Worm (Caenorhabditis elegans) whole organism, L1 larva: ENCODE measurements around the gene F23H12.10.

Experiments
- C16A3.4 ChIP-seq: fragments of 150-350 bp; optimal IDR thresholded peaks from 2 replicates; lab custom pipeline; 2014; ENCODE audit warnings: missing biosample characterization, missing genetic modification characterization
- C34B4.2 ChIP-seq: sonication (generic microtip); optimal IDR thresholded peaks from 2 replicates; lab custom pipeline; 2017; ENCODE audit warnings: mild to moderate bottlenecking, missing genetic modification characterization, missing compliant biosample characterization
- F16B12.6 ChIP-seq: fragments of 150-350 bp; optimal IDR thresholded peaks from 2 replicates; lab custom pipeline; 2014; ENCODE audit warnings: missing biosample characterization, missing genetic modification characterization
- alr-1 ChIP-seq: fragments of 200-800 bp; sonication (Bioruptor generic); optimal IDR thresholded peaks from 2 replicates; lab custom pipeline; 2018; ENCODE audit warnings: borderline replicate concordance, mild to moderate bottlenecking, missing genetic modification characterization, missing compliant biosample characterization
- aly-2 ChIP-seq: fragments of 150-350 bp; optimal IDR thresholded peaks from 2 replicates; lab custom pipeline; 2014; ENCODE audit warnings: missing biosample characterization, missing genetic modification characterization
- ama-1 ChIP-seq: fragments of 150-350 bp; optimal IDR thresholded peaks from 2 replicates; lab custom pipeline; 2014
- blmp-1 ChIP-seq: fragments of 150-350 bp; optimal IDR thresholded peaks from 2 replicates; lab custom pipeline; 2014; ENCODE audit warnings: missing biosample characterization, missing genetic modification characterization
- ceh-82 ChIP-seq, 3 experiments: fragments of 150-350 bp in 1 of 3; sonication (generic microtip) in 2 of 3; optimal IDR thresholded peaks; 2 replicates each; lab custom pipeline; 2014 to 2017; ENCODE audit warnings: missing biosample characterization in 3 of 3, missing genetic modification characterization in 3 of 3
- efl-1 ChIP-seq, 4 experiments: fragments of 150-350 bp; optimal IDR thresholded peaks in 3 of 4; peaks in 1 of 4; 1 replicate in 1 of 4; 2 replicates in 3 of 4; lab custom pipeline; 2014; ENCODE audit warnings: missing biosample characterization in 2 of 4, missing genetic modification characterization in 2 of 4, missing genetic modification reagents in 2 of 4
- egl-13 ChIP-seq: sonication (generic microtip); optimal IDR thresholded peaks from 2 replicates; lab custom pipeline; 2016; ENCODE audit warnings: missing genotype, missing genetic modification reagents, missing genetic modification characterization, missing compliant biosample characterization
- fkh-4 ChIP-seq: sonication (generic microtip); optimal IDR thresholded peaks from 2 replicates; lab custom pipeline; 2016; ENCODE audit warnings: missing compliant biosample characterization, missing genetic modification characterization, borderline replicate concordance
- fkh-8 ChIP-seq: sonication (generic microtip); optimal IDR thresholded peaks from 2 replicates; lab custom pipeline; 2016; ENCODE audit warnings: mild to moderate bottlenecking, missing genetic modification characterization, missing compliant biosample characterization
- isw-1 ChIP-seq: fragments of 200-800 bp; sonication (Bioruptor generic); IDR thresholded peaks from 2 replicates; pipeline ENCODE4 v1.3.6; 2022; ENCODE audit warnings: missing genetic modification characterization, missing compliant biosample characterization
- lin-14 ChIP-seq: fragments of 200-800 bp; sonication (Bioruptor generic); optimal IDR thresholded peaks from 2 replicates; lab custom pipeline; 2018; ENCODE audit warnings: mild to moderate bottlenecking, missing genetic modification characterization, moderate library complexity, missing compliant biosample characterization
- lsy-2 ChIP-seq, 2 experiments: fragments of 150-350 bp; optimal IDR thresholded peaks; 2 replicates each; lab custom pipeline; 2014; ENCODE audit warnings: missing biosample characterization in 2 of 2, missing genetic modification characterization in 2 of 2
- mab-9 ChIP-seq: fragments of 200-800 bp; sonication (Bioruptor generic); IDR thresholded peaks from 2 replicates; pipeline ENCODE4 v1.3.6; 2022; ENCODE audit warnings: missing genetic modification reagents, missing genetic modification characterization, missing compliant biosample characterization
- mdl-1 ChIP-seq, 2 experiments: fragments of 150-350 bp; optimal IDR thresholded peaks; 2 replicates each; lab custom pipeline; 2014 to 2017; ENCODE audit warnings: missing biosample characterization in 2 of 2, missing genetic modification characterization in 2 of 2, inconsistent platforms in 1 of 2
- mef-2 ChIP-seq: fragments of 150-350 bp; optimal IDR thresholded peaks from 2 replicates; lab custom pipeline; 2014; ENCODE audit warnings: missing biosample characterization, missing genetic modification characterization
- nhr-20 ChIP-seq: sonication (generic microtip); optimal IDR thresholded peaks from 2 replicates; lab custom pipeline; 2016; ENCODE audit warnings: mild to moderate bottlenecking, missing genetic modification characterization, missing compliant biosample characterization
- nhr-28 ChIP-seq: fragments of 150-350 bp; optimal IDR thresholded peaks from 2 replicates; lab custom pipeline; 2014; ENCODE audit warnings: missing biosample characterization, missing genetic modification characterization
- nhr-47 ChIP-seq: sonication (generic microtip); optimal IDR thresholded peaks from 2 replicates; lab custom pipeline; 2016; ENCODE audit warnings: mild to moderate bottlenecking, missing genetic modification characterization, moderate library complexity, missing compliant biosample characterization
- nhr-71 ChIP-seq: sonication (generic microtip); optimal IDR thresholded peaks from 2 replicates; lab custom pipeline; 2016; ENCODE audit warnings: mild to moderate bottlenecking, missing genetic modification characterization, moderate library complexity, missing compliant biosample characterization
- nhr-77 ChIP-seq: fragments of 150-350 bp; optimal IDR thresholded peaks from 2 replicates; lab custom pipeline; 2014; ENCODE audit warnings: missing biosample characterization, missing genetic modification characterization
- nhr-85 ChIP-seq: sonication (generic microtip); peaks from one replicate; lab custom pipeline; 2016; ENCODE audit warnings: missing genetic modification characterization, inconsistent platforms, missing compliant biosample characterization
- snpc-4 ChIP-seq: fragments of 150-350 bp; optimal IDR thresholded peaks from 2 replicates; lab custom pipeline; 2014; ENCODE audit warnings: missing biosample characterization, missing genetic modification characterization
- snu-23 ChIP-seq: sonication (generic microtip); optimal IDR thresholded peaks from 2 replicates; lab custom pipeline; 2016; ENCODE audit warnings: missing genetic modification characterization, missing compliant biosample characterization
- swsn-7 ChIP-seq: sonication (generic microtip); optimal IDR thresholded peaks from 2 replicates; lab custom pipeline; 2016; ENCODE audit warnings: missing genetic modification characterization, missing compliant biosample characterization
- tlp-1 ChIP-seq: fragments of 150-350 bp; optimal IDR thresholded peaks from 2 replicates; lab custom pipeline; 2014; ENCODE audit warnings: missing biosample characterization, missing genetic modification characterization
- unc-30 ChIP-seq: sonication (generic microtip); optimal IDR thresholded peaks from 2 replicates; lab custom pipeline; 2017; ENCODE audit warnings: missing biosample characterization, missing genetic modification characterization
- unc-98 ChIP-seq: fragments of 200-800 bp; sonication (Bioruptor generic); IDR thresholded peaks from 2 replicates; pipeline ENCODE4 v1.3.6; 2022; ENCODE audit warnings: missing genetic modification characterization, missing compliant biosample characterization
- vab-15 ChIP-seq: sonication (generic microtip); optimal IDR thresholded peaks from 2 replicates; lab custom pipeline; 2017; ENCODE audit warnings: missing genotype, mild to moderate bottlenecking, missing genetic modification characterization, missing compliant biosample characterization

The F23H12.10 gene

DNA sequence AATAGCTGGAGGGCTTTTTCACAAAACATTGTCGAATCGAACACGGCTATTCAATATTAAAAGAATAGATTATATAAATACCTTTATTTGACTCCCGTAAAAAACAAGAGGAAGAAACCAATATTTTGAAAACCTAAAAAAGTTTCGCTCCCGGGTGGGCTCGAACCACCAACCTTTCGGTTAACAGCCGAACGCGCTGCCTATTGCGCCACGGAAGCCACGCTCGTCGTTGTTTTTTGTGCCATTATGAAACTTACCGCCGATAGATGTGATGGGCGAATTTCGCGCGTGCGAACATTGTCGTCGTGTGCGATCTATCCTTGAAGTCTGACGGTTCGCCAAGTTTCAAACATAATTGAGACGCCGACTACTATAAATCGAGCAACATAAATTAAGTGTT lies 42.2 kb downstream of the F23H12.10 start (continued):
- TF ChIP-seq C16A3.4 (tag; lab: Kevin White, UChicago) (peak; percentile 8), nhr-20 (tag; lab: Kevin White, UChicago) (peak; percentile 10), ceh-82 (tag; optimal IDR thresholded peaks at IDR 0.05; lab: Kevin White, UChicago) (peak in 1 of 3 experiments; percentile 30), F16B12.6 (tag; lab: Kevin White, UChicago) (no peak), C34B4.2 (tag; lab: Kevin White, UChicago) (no peak), snu-23 (GFP tag; lab: Kevin White, UChicago) (peak; percentile 54), swsn-7 (no peak), fkh-4 (tag; lab: Kevin White, UChicago) (no peak), nhr-85 (tag; lab: Kevin White, UChicago) (peak; percentile 71), mdl-1 (tag; optimal IDR thresholded peaks at IDR 0.05; lab: Kevin White, UChicago) (peak in 1 of 2 experiments; percentile 42), snpc-4 (tag; lab: Kevin White, UChicago) (no peak), nhr-71 (tag; lab: Kevin White, UChicago) (peak; percentile 55), aly-2 (no peak), lsy-2 (tag; optimal IDR thresholded peaks at IDR 0.05; lab: Kevin White, UChicago) (peak; percentile 29 to 51), ama-1 (lab: Kevin White, UChicago) (no peak), nhr-47 (peak; percentile 33), vab-15 (no peak)
- TF ChIP-seq, all 84 proteins: peak for 16

DNA sequence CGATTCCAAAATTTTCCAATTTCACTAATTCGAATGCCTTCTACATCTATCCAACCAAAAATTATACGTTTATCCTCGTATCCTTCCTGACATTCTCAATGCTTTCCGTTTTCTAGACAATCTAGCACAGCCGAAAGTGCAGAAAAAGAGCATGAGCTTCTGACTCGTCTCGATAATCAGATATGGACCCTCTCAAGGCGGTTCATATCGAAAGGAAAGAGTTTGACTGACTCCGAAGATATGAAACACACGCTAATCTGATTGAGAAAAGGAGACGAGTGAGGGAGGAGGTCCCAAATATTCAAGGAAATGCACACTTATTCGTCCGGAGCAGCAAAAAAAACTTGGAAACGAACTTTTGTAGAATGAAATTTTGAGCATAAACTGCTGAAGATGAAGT lies 44.9 kb downstream of the F23H12.10 start:
- TF ChIP-seq efl-1 (optimal IDR thresholded peaks at IDR 0.05; lab: Kevin White, UChicago) (no peak), efl-1 (GFP tag; optimal IDR thresholded peaks at IDR 0.05 in 1 of 2; lab: Kevin White, UChicago) (peak in 1 of 2 experiments; percentile 86), nhr-77 (no peak), fkh-8 (tag; lab: Kevin White, UChicago) (no peak), isw-1 (GFP tag; lab: Robert Waterston, UW) (no peak), lin-14 (GFP tag; lab: Kevin White, UChicago) (peak; percentile 12), blmp-1 (tag; lab: Kevin White, UChicago) (no peak), C16A3.4 (tag; lab: Kevin White, UChicago) (no peak)

DNA sequence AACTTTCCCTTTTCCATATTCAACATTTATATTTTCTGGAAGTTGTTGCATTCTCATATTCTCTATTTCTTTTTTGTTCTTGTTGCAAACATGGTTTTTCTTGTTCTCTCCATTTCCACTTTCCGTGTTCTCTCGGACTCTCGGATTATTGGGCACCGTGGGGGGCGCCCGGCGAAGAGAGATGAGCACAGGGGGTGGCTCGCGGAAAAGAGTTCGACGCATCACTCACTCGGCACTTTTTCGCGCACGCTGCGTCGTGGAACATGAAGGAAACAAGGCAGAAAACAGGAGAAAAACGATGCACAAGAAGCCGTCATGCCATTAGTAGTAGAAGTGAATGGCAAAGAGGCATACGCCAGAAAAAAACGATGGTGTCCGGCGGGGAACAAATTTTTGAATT lies 47.4 kb downstream of the F23H12.10 start:
- no peak for TF ChIP-seq mdl-1 (tag; optimal IDR thresholded peaks at IDR 0.05; lab: Kevin White, UChicago)
- no peak for TF ChIP-seq aly-2
- no peak for TF ChIP-seq mef-2 (tag; lab: Kevin White, UChicago)
- TF ChIP-seq efl-1 (optimal IDR thresholded peaks at IDR 0.05; lab: Kevin White, UChicago) = no peak
- TF ChIP-seq efl-1 (GFP tag; optimal IDR thresholded peaks at IDR 0.05 in 1 of 2; lab: Kevin White, UChicago) = peak in 1 of 2 experiments; percentile 16
- TF ChIP-seq egl-13 (tag; lab: Kevin White, UChicago) = no peak
- no peak for TF ChIP-seq nhr-28 (tag; lab: Kevin White, UChicago)
- TF ChIP-seq unc-30 (tag; lab: Kevin White, UChicago) = no peak
- TF ChIP-seq tlp-1 (tag; lab: Kevin White, UChicago) = no peak
- TF ChIP-seq mab-9 = no peak
- no peak for TF ChIP-seq alr-1 (tag; lab: Kevin White, UChicago)
- TF ChIP-seq unc-98 (GFP tag; lab: Robert Waterston, UW) = no peak
- peak; percentile 13 for TF ChIP-seq lin-14 (GFP tag; lab: Kevin White, UChicago)
- no peak for TF ChIP-seq vab-15
